Worm (Caenorhabditis elegans): Measurements from ENCODE around the gene his-40.

DNA sequence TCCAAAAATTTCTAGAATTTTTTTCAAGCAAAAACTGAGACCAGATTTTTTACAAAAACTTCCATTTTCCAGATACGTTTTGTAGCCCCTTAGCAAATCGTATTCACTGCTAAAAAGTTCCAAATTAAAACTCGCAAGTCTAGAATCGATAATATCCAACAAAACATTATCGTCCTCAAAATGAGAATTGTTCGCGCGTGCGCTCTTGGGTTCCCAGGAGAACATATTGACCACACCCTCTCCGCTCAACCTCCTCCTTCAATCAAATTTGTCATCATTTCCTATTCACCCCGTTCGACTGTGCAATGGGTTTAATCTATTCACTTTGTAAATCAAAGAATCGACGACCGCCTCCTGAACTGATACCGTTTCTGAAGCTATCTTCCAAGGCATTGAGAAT is 2.0 kb downstream of the his-40 start:
- TF ChIP-seq F13C5.2 (tag; optimal IDR thresholded peaks at IDR 0.05): no peak
- TF ChIP-seq ceh-13 (GFP tag; optimal IDR thresholded peaks at IDR 0.05): no peak
- no peak for TF ChIP-seq tbx-11 (GFP tag; IDR thresholded peaks at IDR 0.05)
- TF ChIP-seq hnd-1 (tag; optimal IDR thresholded peaks at IDR 0.05): no peak
- no peak for TF ChIP-seq aly-1 (tag; optimal IDR thresholded peaks at IDR 0.05)
- TF ChIP-seq hmg-4 (GFP tag; optimal IDR thresholded peaks at IDR 0.05): no peak
- TF ChIP-seq ama-1 (optimal IDR thresholded peaks at IDR 0.05): no peak
- TF ChIP-seq ets-7 (tag; optimal IDR thresholded peaks at IDR 0.05): no peak
- TF ChIP-seq flt-1 (GFP tag; IDR thresholded peaks at IDR 0.05): no peak
- TF ChIP-seq tra-4 (tag; optimal IDR thresholded peaks at IDR 0.05): no peak
- no peak for TF ChIP-seq B0310.2 (tag; optimal IDR thresholded peaks at IDR 0.05)
- TF ChIP-seq tbx-37 (GFP tag; conservative IDR thresholded peaks at IDR 0.05): no peak
- TF ChIP-seq scrt-1 (GFP tag; IDR thresholded peaks at IDR 0.05): no peak
- TF ChIP-seq pes-1 (GFP tag; IDR thresholded peaks at IDR 0.05): no peak

Data from whole organism, early embryonic.